Worm (Caenorhabditis elegans): Measurements from ENCODE around the gene mrpl-36.

- TF ChIP-seq cog-1 (tag; optimal IDR thresholded peaks at IDR 0.05) (no peak), ztf-23 (GFP tag; IDR thresholded peaks at IDR 0.05) (no peak), flt-1 (GFP tag; IDR thresholded peaks at IDR 0.05) (no peak), ref-1 (GFP tag; conservative IDR thresholded peaks at IDR 0.05) (no peak), med-1 (GFP tag; optimal IDR thresholded peaks at IDR 0.05; ENCODE audit: insufficient read depth) (no peak), T22C8.4 (GFP tag; IDR thresholded peaks at IDR 0.05) (no peak), tab-1 (GFP tag; IDR thresholded peaks at IDR 0.05) (no peak)
Measured at ce11 chrIII:9862469-9862868, 14.6 kb upstream of the mrpl-36 start.

Data from whole organism, midembryonic.